Fruit fly (Drosophila melanogaster) whole organism, embryonic: ENCODE results near the gene Atx-1.

Source experiments
- Ada2b ChIP-seq: fragments of 200-800 bp; sonication (Bioruptor generic); IDR thresholded peaks from 2 replicates; pipeline ENCODE4 v1.3.6; 2022; ENCODE audit warnings: missing biosample characterization, missing genetic modification characterization
- Bteb2 ChIP-seq: fragments of 200-800 bp; sonication (Bioruptor generic); optimal IDR thresholded peaks from 2 replicates; lab custom pipeline; 2016; ENCODE audit warnings: missing biosample characterization, missing genetic modification characterization
- CG10209 ChIP-seq: fragments of 200-800 bp; sonication (Bioruptor generic); optimal IDR thresholded peaks from 3 replicates; lab custom pipeline; 2017; ENCODE audit warnings: missing biosample characterization, mild to moderate bottlenecking, missing genetic modification characterization, missing genetic modification reagents
- CG11723 ChIP-seq: fragments of 200-800 bp; sonication (Bioruptor generic); optimal IDR thresholded peaks from 2 replicates; lab custom pipeline; 2017; ENCODE audit warnings: missing biosample characterization, mild to moderate bottlenecking, missing genetic modification characterization
- CG15269 ChIP-seq: fragments of 200-800 bp; sonication (Bioruptor generic); optimal IDR thresholded peaks from 2 replicates; lab custom pipeline; 2018; ENCODE audit warnings: missing biosample characterization, mild to moderate bottlenecking, missing genetic modification characterization, moderate library complexity
- CG17385 ChIP-seq: fragments of 200-800 bp; sonication (Bioruptor generic); optimal IDR thresholded peaks from 3 replicates; lab custom pipeline; 2018; ENCODE audit warnings: missing biosample characterization, mild to moderate bottlenecking, missing genetic modification characterization
- CG2199 ChIP-seq: fragments of 200-800 bp; sonication (Bioruptor generic); IDR thresholded peaks from 3 replicates; pipeline ENCODE4 v1.3.6; 2022; ENCODE audit warnings: missing biosample characterization, missing genetic modification characterization
- CG2678 ChIP-seq: fragments of 200-800 bp; sonication (Bioruptor generic); optimal IDR thresholded peaks from 3 replicates; lab custom pipeline; 2019; ENCODE audit warnings: missing biosample characterization, mild to moderate bottlenecking, missing genetic modification characterization, moderate library complexity
- CG32767 ChIP-seq: fragments of 200-800 bp; sonication (Bioruptor generic); IDR thresholded peaks from 2 replicates; pipeline ENCODE4 v1.3.6; 2022; ENCODE audit warnings: missing biosample characterization, missing genetic modification characterization
- CG34376 ChIP-seq: fragments of 200-800 bp; sonication (Bioruptor generic); optimal IDR thresholded peaks from 2 replicates; lab custom pipeline; 2018; ENCODE audit warnings: missing biosample characterization, mild to moderate bottlenecking, missing genetic modification characterization
- CG4617 ChIP-seq: fragments of 200-800 bp; sonication (Bioruptor generic); optimal IDR thresholded peaks from 3 replicates; lab custom pipeline; 2016; ENCODE audit warnings: missing biosample characterization, missing genetic modification characterization, borderline replicate concordance
- CG4707 ChIP-seq: fragments of 200-800 bp; sonication (Bioruptor generic); optimal IDR thresholded peaks from 2 replicates; lab custom pipeline; 2018; ENCODE audit warnings: missing biosample characterization, mild to moderate bottlenecking, missing genetic modification characterization, moderate library complexity
- CG5245 ChIP-seq: fragments of 200-800 bp; sonication (Bioruptor generic); optimal IDR thresholded peaks from 3 replicates; lab custom pipeline; 2016; ENCODE audit warnings: missing biosample characterization, missing genetic modification characterization
- CG6689 ChIP-seq: fragments of 200-800 bp; sonication (Bioruptor generic); IDR thresholded peaks from 2 replicates; pipeline ENCODE4 v1.3.6; 2022; ENCODE audit warnings: missing biosample characterization, missing genetic modification characterization
- CG6854 ChIP-seq: fragments of 200-800 bp; sonication (Bioruptor generic); optimal IDR thresholded peaks from 3 replicates; lab custom pipeline; 2017; ENCODE audit warnings: missing biosample characterization, mild to moderate bottlenecking, missing genetic modification characterization
- CG7987 ChIP-seq: fragments of 200-800 bp; sonication (Bioruptor generic); optimal IDR thresholded peaks from 2 replicates; lab custom pipeline; 2018; ENCODE audit warnings: missing biosample characterization, mild to moderate bottlenecking, missing genetic modification characterization, moderate library complexity
- CG8359 ChIP-seq: fragments of 200-800 bp; sonication (Bioruptor generic); optimal IDR thresholded peaks from 2 replicates; lab custom pipeline; 2017; ENCODE audit warnings: missing biosample characterization, mild to moderate bottlenecking, missing genetic modification characterization, borderline replicate concordance
- CG9797 ChIP-seq: fragments of 200-800 bp; sonication (Bioruptor generic); optimal IDR thresholded peaks from 3 replicates; lab custom pipeline; 2018; ENCODE audit warnings: missing biosample characterization, mild to moderate bottlenecking, missing genetic modification characterization
- CHES-1-like ChIP-seq: fragments of 200-800 bp; sonication (Bioruptor generic); optimal IDR thresholded peaks from 2 replicates; lab custom pipeline; 2016; ENCODE audit warnings: missing biosample characterization, missing genetic modification characterization
- Chrac-16 ChIP-seq: fragments of 200-800 bp; sonication (Bioruptor generic); optimal IDR thresholded peaks from 3 replicates; lab custom pipeline; 2016; ENCODE audit warnings: missing biosample characterization, missing genetic modification characterization
- Doc3 ChIP-seq: fragments of 200-800 bp; sonication (Bioruptor generic); IDR thresholded peaks from 3 replicates; pipeline ENCODE4 v1.3.6; 2022; ENCODE audit warnings: missing biosample characterization, missing genetic modification characterization; ENCODE audit not compliant: partially characterized antibody
- E2f1 ChIP-seq: fragments of 200-800 bp; sonication (Bioruptor generic); IDR thresholded peaks from 2 replicates; pipeline ENCODE4 v1.3.6; 2022; ENCODE audit warnings: missing biosample characterization, missing genetic modification characterization
- Ets65A ChIP-seq: fragments of 200-800 bp; sonication (Bioruptor generic); peaks from one replicate; lab custom pipeline; 2016; ENCODE audit warnings: missing biosample characterization, missing genetic modification characterization
- Fer3 ChIP-seq: fragments of 200-800 bp; sonication (Bioruptor generic); optimal IDR thresholded peaks from 2 replicates; lab custom pipeline; 2018; ENCODE audit warnings: missing biosample characterization, mild to moderate bottlenecking, missing genetic modification characterization, moderate library complexity
- Kr ChIP-seq: fragments of 200-800 bp; sonication (Bioruptor generic); optimal IDR thresholded peaks from 2 replicates; lab custom pipeline; 2017; ENCODE audit warnings: missing biosample characterization, mild to moderate bottlenecking, missing genetic modification characterization
- Meics ChIP-seq: fragments of 200-800 bp; sonication (Bioruptor generic); optimal IDR thresholded peaks from 2 replicates; lab custom pipeline; 2017; ENCODE audit warnings: missing biosample characterization, mild to moderate bottlenecking, missing genetic modification characterization
- Rx ChIP-seq: fragments of 200-800 bp; sonication (Bioruptor generic); IDR thresholded peaks from 2 replicates; pipeline ENCODE4 v1.3.6; 2022; ENCODE audit warnings: missing biosample characterization, missing genetic modification characterization
- bigmax ChIP-seq: fragments of 200-800 bp; sonication (Bioruptor generic); optimal IDR thresholded peaks from 2 replicates; lab custom pipeline; 2018; ENCODE audit warnings: missing biosample characterization, mild to moderate bottlenecking, missing genetic modification characterization
- chn ChIP-seq: fragments of 200-800 bp; sonication (Bioruptor generic); optimal IDR thresholded peaks from 2 replicates; lab custom pipeline; 2016; ENCODE audit warnings: missing biosample characterization, missing genetic modification characterization
- en ChIP-seq: fragments of 200-800 bp; sonication (Bioruptor generic); optimal IDR thresholded peaks from 2 replicates; lab custom pipeline; 2016; ENCODE audit warnings: missing biosample characterization, missing genetic modification characterization
- exex ChIP-seq: fragments of 200-800 bp; sonication (Bioruptor generic); optimal IDR thresholded peaks from 4 replicates; lab custom pipeline; 2018; ENCODE audit warnings: missing biosample characterization, mild to moderate bottlenecking, missing genetic modification characterization, moderate library complexity
- eyg ChIP-seq: fragments of 200-800 bp; sonication (Bioruptor generic); optimal IDR thresholded peaks from 3 replicates; lab custom pipeline; 2016; ENCODE audit warnings: missing biosample characterization, missing genetic modification characterization
- gce ChIP-seq: fragments of 200-800 bp; sonication (Bioruptor generic); IDR thresholded peaks from 3 replicates; pipeline ENCODE4 v1.3.6; 2022; ENCODE audit warnings: missing biosample characterization, missing genetic modification characterization
- grau ChIP-seq: fragments of 200-800 bp; optimal IDR thresholded peaks from 3 replicates; lab custom pipeline; 2019; ENCODE audit warnings: missing biosample characterization, mild to moderate bottlenecking, missing genetic modification characterization, moderate library complexity
- hkb ChIP-seq, 2 experiments: fragments of 200-800 bp in 1 of 2; fragments of >200 bp in 1 of 2; sonication (Bioruptor generic) in 1 of 2; IDR thresholded peaks in 1 of 2; optimal IDR thresholded peaks in 1 of 2; 2 replicates each; pipeline versions ENCODE4 v1.3.6 to Lab custom; 2017 to 2022; ENCODE audit warnings: missing biosample characterization in 1 of 2, missing genetic modification characterization in 1 of 2
- hth ChIP-seq: fragments of >200 bp; optimal IDR thresholded peaks from 2 replicates; lab custom pipeline; 2017; ENCODE audit warnings: inconsistent platforms
- jumu ChIP-seq: fragments of 200-800 bp; sonication (Bioruptor generic); optimal IDR thresholded peaks from 3 replicates; lab custom pipeline; 2016; ENCODE audit warnings: missing biosample characterization, missing genetic modification characterization
- lola ChIP-seq, 3 experiments: fragments of >200 bp in 2 of 3; fragments of 200-800 bp in 1 of 3; sonication (Bioruptor generic) in 1 of 3; optimal IDR thresholded peaks; 2 replicates each; lab custom pipeline; 2017 to 2019; ENCODE audit warnings: missing biosample characterization in 3 of 3, missing genetic modification characterization in 3 of 3, mild to moderate bottlenecking in 1 of 3, moderate library complexity in 1 of 3
- mam ChIP-seq: fragments of 200-800 bp; sonication (Bioruptor generic); optimal IDR thresholded peaks from 3 replicates; lab custom pipeline; 2016; ENCODE audit warnings: missing biosample characterization, missing genetic modification characterization
- oc ChIP-seq: fragments of 200-800 bp; sonication (Bioruptor generic); optimal IDR thresholded peaks from 2 replicates; lab custom pipeline; 2018; ENCODE audit warnings: missing biosample characterization, mild to moderate bottlenecking, missing genetic modification characterization, moderate library complexity
- org-1 ChIP-seq: fragments of 200-800 bp; sonication (Bioruptor generic); optimal IDR thresholded peaks from 2 replicates; lab custom pipeline; 2017; ENCODE audit warnings: missing biosample characterization, missing genetic modification characterization
- pb ChIP-seq: fragments of 200-800 bp; sonication (Bioruptor generic); optimal IDR thresholded peaks from 3 replicates; lab custom pipeline; 2016; ENCODE audit warnings: missing biosample characterization, missing genetic modification characterization
- seq ChIP-seq: fragments of 200-800 bp; sonication (Bioruptor generic); IDR thresholded peaks from 2 replicates; pipeline ENCODE4 v1.3.6; 2022; ENCODE audit warnings: missing biosample characterization, missing genetic modification characterization
- tna ChIP-seq: fragments of 200-800 bp; sonication (Bioruptor generic); IDR thresholded peaks from 2 replicates; pipeline ENCODE4 v1.3.6; 2022; ENCODE audit warnings: missing biosample characterization, missing genetic modification characterization; ENCODE audit not compliant: partially characterized antibody
- usp ChIP-seq: fragments of >200 bp; optimal IDR thresholded peaks from 2 replicates; lab custom pipeline; 2017; ENCODE audit warnings: missing biosample characterization, missing genetic modification characterization
- vnd ChIP-seq: fragments of 200-800 bp; sonication (Bioruptor generic); IDR thresholded peaks from 3 replicates; pipeline ENCODE4 v1.3.6; 2022; ENCODE audit warnings: missing biosample characterization, missing genetic modification characterization; ENCODE audit not compliant: partially characterized antibody
- vvl ChIP-seq: fragments of 200-800 bp; sonication (Bioruptor generic); IDR thresholded peaks from 2 replicates; pipeline ENCODE4 v1.3.6; 2022; ENCODE audit warnings: missing biosample characterization, missing genetic modification characterization
- wor ChIP-seq: fragments of 200-800 bp; sonication (Bioruptor generic); IDR thresholded peaks from 2 replicates; pipeline ENCODE4 v1.3.6; 2022; ENCODE audit warnings: missing biosample characterization, missing genetic modification characterization
- z ChIP-seq: fragments of 200-800 bp; sonication (Bioruptor generic); IDR thresholded peaks from 3 replicates; pipeline ENCODE4 v1.3.6; 2022; ENCODE audit warnings: missing biosample characterization, missing genetic modification characterization
- zen ChIP-seq: fragments of 200-800 bp; sonication (Bioruptor generic); optimal IDR thresholded peaks from 3 replicates; lab custom pipeline; 2018; ENCODE audit warnings: missing biosample characterization, mild to moderate bottlenecking, missing genetic modification characterization, moderate library complexity

Atx-1 gene

DNA sequence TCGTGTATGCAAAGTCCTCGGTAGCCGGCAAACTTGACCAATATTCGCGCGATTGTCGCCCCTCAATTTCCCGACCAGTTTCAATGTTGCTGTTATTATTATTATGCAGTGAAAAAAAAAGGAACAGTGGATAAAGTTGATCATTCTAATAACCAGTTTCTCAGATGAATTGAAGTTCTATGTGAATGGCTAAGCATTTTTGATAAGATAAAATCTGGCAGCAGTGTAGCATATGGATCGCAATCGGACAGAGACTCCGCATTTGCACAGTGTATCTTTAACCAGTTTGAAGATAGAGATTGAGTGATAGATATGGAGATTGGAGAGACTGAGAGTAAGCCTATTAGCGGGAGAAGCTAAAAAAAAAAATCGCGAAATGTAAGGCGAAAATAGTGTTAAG lies 29.6 kb upstream of the Atx-1 start (continued):
- TF ChIP-seq Rx (GFP tag; lab: Robert Waterston, UW) (peak; percentile 72), CHES-1-like (GFP tag; lab: Kevin White, UChicago) (peak; percentile 56), lola (GFP tag; optimal IDR thresholded peaks at IDR 0.05; lab: Kevin White, UChicago) (no peak), CG2678 (tag; lab: Kevin White, UChicago) (peak; percentile 81), Chrac-16 (GFP tag; lab: Kevin White, UChicago) (peak; percentile 56), Ets65A (GFP tag; lab: Kevin White, UChicago) (peak; percentile 98), exex (peak; percentile 14), chn (GFP tag; lab: Kevin White, UChicago) (peak; percentile 67), usp (no peak), gce (GFP tag; lab: Robert Waterston, UW) (peak; percentile 75; the same call in 2 of the 3 replicates), CG10209 (GFP tag; lab: Kevin White, UChicago) (peak; percentile 59), vnd (GFP tag; lab: Robert Waterston, UW) (no peak), CG34376 (GFP tag; lab: Kevin White, UChicago) (no peak), Ada2b (GFP tag; lab: Robert Waterston, UW) (peak; percentile 79), zen (no peak), CG15269 (tag; lab: Kevin White, UChicago) (peak; percentile 81), hth (lab: Kevin White, UChicago) (no peak), E2f1 (peak; percentile 53; the same call in 1 of the 2 replicates), seq (GFP tag; lab: Robert Waterston, UW) (peak; percentile 68), Bteb2 (GFP tag; lab: Kevin White, UChicago) (peak; percentile 64), Doc3 (GFP tag; lab: Robert Waterston, UW) (no peak), wor (GFP tag; lab: Robert Waterston, UW) (peak; percentile 58), CG6854 (GFP tag; lab: Kevin White, UChicago) (no peak), CG11723 (GFP tag; lab: Kevin White, UChicago) (peak; percentile 6), vvl (GFP tag; lab: Robert Waterston, UW) (peak; percentile 81), oc (tag; lab: Kevin White, UChicago) (peak; percentile 56), eyg (GFP tag; lab: Kevin White, UChicago) (peak; percentile 55), CG2199 (GFP tag; lab: Robert Waterston, UW) (no peak), CG6689 (GFP tag; lab: Robert Waterston, UW) (peak; percentile 70), hkb (optimal IDR thresholded peaks at IDR 0.05; lab: Kevin White, UChicago) (no peak), hkb (GFP tag; IDR thresholded peaks at IDR 0.05; lab: Robert Waterston, UW) (peak; percentile 61; the same call in 1 of the 2 replicates), CG4707 (GFP tag; lab: Kevin White, UChicago) (peak; percentile 23), bigmax (no peak), CG32767 (GFP tag; lab: Robert Waterston, UW) (peak; percentile 30; the same call in 1 of the 2 replicates), CG8359 (GFP tag; lab: Kevin White, UChicago) (no peak), Meics (GFP tag; lab: Kevin White, UChicago) (peak; percentile 75), z (GFP tag; lab: Robert Waterston, UW) (no peak), mam (GFP tag; lab: Kevin White, UChicago) (peak; percentile 75), en (GFP tag; lab: Kevin White, UChicago) (peak; percentile 37), Fer3 (tag; lab: Kevin White, UChicago) (peak; percentile 82), tna (GFP tag; lab: Robert Waterston, UW) (no peak), CG4617 (peak; percentile 11), pb (GFP tag; lab: Kevin White, UChicago) (peak; percentile 71), CG17385 (GFP tag; lab: Kevin White, UChicago) (peak; percentile 68), jumu (peak; percentile 52), CG5245 (GFP tag; lab: Kevin White, UChicago) (peak; percentile 42), CG7987 (GFP tag; lab: Kevin White, UChicago) (peak; percentile 42), grau (tag; lab: Kevin White, UChicago) (peak; percentile 1), org-1 (GFP tag; lab: Kevin White, UChicago) (peak; percentile 52), Kr (GFP tag; lab: Kevin White, UChicago) (no peak), CG9797 (GFP tag; lab: Kevin White, UChicago) (no peak)
